Worm (Caenorhabditis elegans): ENCODE results near the gene F49E2.2.

- TF ChIP-seq nhr-6 (tag; optimal IDR thresholded peaks at IDR 0.05): no peak
- no peak for TF ChIP-seq nhr-11 (tag; optimal IDR thresholded peaks at IDR 0.05)
- no peak for TF ChIP-seq ceh-62 (tag; optimal IDR thresholded peaks at IDR 0.05)
- no peak for TF ChIP-seq nhr-77 (tag; optimal IDR thresholded peaks at IDR 0.05)
- TF ChIP-seq snpc-4 (tag; optimal IDR thresholded peaks at IDR 0.05): no peak
- no peak for TF ChIP-seq ama-1 (optimal IDR thresholded peaks at IDR 0.05)
- no peak for TF ChIP-seq ces-1 (GFP tag; optimal IDR thresholded peaks at IDR 0.05)
- TF ChIP-seq unc-130 (GFP tag; optimal IDR thresholded peaks at IDR 0.05): no peak
- no peak for TF ChIP-seq aly-2 (tag; optimal IDR thresholded peaks at IDR 0.05)
- TF ChIP-seq spr-3 (GFP tag; optimal IDR thresholded peaks at IDR 0.05): no peak
Measured at ce11 chrX:9548011-9548795, 18.3 kb upstream of the F49E2.2 start.
